Fruit fly (Drosophila melanogaster): Measurements from ENCODE around the gene CG12877.
A peak's percentile ranks its signal among the peaks of the same experiment; 100 is the strongest.

The CG12877 gene

DNA sequence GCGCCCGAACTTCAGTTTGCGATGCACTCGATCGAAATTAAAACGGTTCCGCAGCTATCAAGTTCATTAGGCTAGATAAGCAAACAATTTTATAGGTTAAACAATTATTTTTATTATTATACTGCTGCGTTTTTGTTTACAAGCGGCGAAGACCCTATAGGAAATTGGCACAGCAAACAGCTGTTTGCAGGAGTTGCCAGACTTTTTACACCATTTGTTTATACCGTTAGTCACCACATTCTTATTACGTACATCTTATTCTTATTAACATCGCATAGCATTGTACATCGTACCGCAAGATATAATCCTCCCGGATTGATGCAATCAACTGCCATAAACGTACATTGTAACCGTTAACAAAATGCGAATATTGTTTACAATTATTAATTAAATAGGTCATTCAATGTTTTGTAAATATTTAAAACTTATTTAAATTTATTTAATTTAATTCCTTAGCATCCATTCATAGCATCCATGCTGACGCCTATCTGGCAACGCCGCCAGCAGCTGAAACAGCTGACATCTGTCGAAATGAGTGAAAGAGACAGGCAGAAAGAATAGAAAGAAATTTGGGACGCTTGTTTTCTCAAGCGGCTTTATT, at the start of gene CG12877, which contains the start of gene CROT:
CG12877 (plus strand) TSS at position 520 of the 601 bp plus-strand sequence.
CROT (minus strand) TSS at position 171 of the 601 bp plus-strand sequence.
- TF ChIP-seq CG3919 (GFP tag; optimal IDR thresholded peaks at IDR 0.05) (peak; percentile 72), ss (GFP tag; optimal IDR thresholded peaks at IDR 0.05) (peak in 1 of 2 experiments; percentile 46), Sox15 (GFP tag; optimal IDR thresholded peaks at IDR 0.05) (peak; percentile 82), CG6163 (GFP tag; IDR thresholded peaks at IDR 0.05) (peak; percentile 72), fd85E (GFP tag; optimal IDR thresholded peaks at IDR 0.05) (peak; percentile 19), net (GFP tag; optimal IDR thresholded peaks at IDR 0.05) (peak; percentile 76), CG6854 (GFP tag; optimal IDR thresholded peaks at IDR 0.05) (no peak), salr (GFP tag; optimal IDR thresholded peaks at IDR 0.05) (peak; percentile 70 to 78), Hr38 (GFP tag; optimal IDR thresholded peaks at IDR 0.05) (no peak), Sox14 (GFP tag; optimal IDR thresholded peaks at IDR 0.05) (peak; percentile 75), svp (GFP tag) (peak; percentile 67), CG11762 (GFP tag; optimal IDR thresholded peaks at IDR 0.05; ENCODE audit: insufficient read depth) (peak; percentile 51), Ets96B (tag; optimal IDR thresholded peaks at IDR 0.05) (peak; percentile 70), CG1621 (tag; optimal IDR thresholded peaks at IDR 0.05) (peak; percentile 64), CG15336 (GFP tag; IDR thresholded peaks at IDR 0.05) (peak; percentile 66), esn (GFP tag; optimal IDR thresholded peaks at IDR 0.05) (peak; percentile 82), CG34406 (GFP tag; optimal IDR thresholded peaks at IDR 0.05) (peak; percentile 82), Sox102F (GFP tag; optimal IDR thresholded peaks at IDR 0.05) (peak; percentile 75), CG6276 (GFP tag; optimal IDR thresholded peaks at IDR 0.05) (no peak), Gug (GFP tag; IDR thresholded peaks at IDR 0.05) (peak; percentile 66), vri (GFP tag; optimal IDR thresholded peaks at IDR 0.05) (peak; percentile 5), Lpt (GFP tag; optimal IDR thresholded peaks at IDR 0.05) (peak; percentile 59), CG3032 (tag; optimal IDR thresholded peaks at IDR 0.05) (peak; percentile 82), Ets21C (GFP tag; optimal IDR thresholded peaks at IDR 0.05) (no peak), fkh (GFP tag; optimal IDR thresholded peaks at IDR 0.05) (peak; percentile 96), CG8632 (GFP tag; optimal IDR thresholded peaks at IDR 0.05) (peak; percentile 78), Hr4 (GFP tag; optimal IDR thresholded peaks at IDR 0.05) (peak; percentile 84), CG7368 (GFP tag; optimal IDR thresholded peaks at IDR 0.05) (peak; percentile 69), CG6792 (GFP tag; optimal IDR thresholded peaks at IDR 0.05) (peak; percentile 69), CG32006 (GFP tag; optimal IDR thresholded peaks at IDR 0.05) (peak; percentile 85), Met (GFP tag; optimal IDR thresholded peaks at IDR 0.05) (peak; percentile 77), topi (GFP tag; optimal IDR thresholded peaks at IDR 0.05) (peak; percentile 54), acj6 (GFP tag; optimal IDR thresholded peaks at IDR 0.05) (peak; percentile 85), OdsH (GFP tag; optimal IDR thresholded peaks at IDR 0.05) (no peak), achi (GFP tag; optimal IDR thresholded peaks at IDR 0.05) (peak; percentile 81), cyc (GFP tag; optimal IDR thresholded peaks at IDR 0.05) (peak; percentile 71), Eip75B (GFP tag; optimal IDR thresholded peaks at IDR 0.05) (peak; percentile 70), CG9139 (GFP tag; optimal IDR thresholded peaks at IDR 0.05) (no peak), CG10631 (GFP tag; optimal IDR thresholded peaks at IDR 0.05) (peak; percentile 93), dsx (GFP tag; optimal IDR thresholded peaks at IDR 0.05; ENCODE audit: poor library complexity, severe bottlenecking) (peak; percentile 47), CG4318 (GFP tag; optimal IDR thresholded peaks at IDR 0.05) (no peak), CG11902 (GFP tag; optimal IDR thresholded peaks at IDR 0.05) (peak; percentile 65), Blimp-1 (GFP tag; optimal IDR thresholded peaks at IDR 0.05) (peak; percentile 41), CG10669 (GFP tag; optimal IDR thresholded peaks at IDR 0.05) (peak; percentile 71), spab (GFP tag; optimal IDR thresholded peaks at IDR 0.05) (peak; percentile 44), eg (GFP tag; IDR thresholded peaks at IDR 0.05) (peak; percentile 85), CG8319 (GFP tag; optimal IDR thresholded peaks at IDR 0.05) (peak; percentile 62), lz (GFP tag; optimal IDR thresholded peaks at IDR 0.05) (peak; percentile 77), Smox (GFP tag; optimal IDR thresholded peaks at IDR 0.05) (peak; percentile 75), CG31627 (GFP tag; optimal IDR thresholded peaks at IDR 0.05) (peak; percentile 75), CG16779 (tag; optimal IDR thresholded peaks at IDR 0.05) (no peak)

All from whole organism, prepupa.